Worm (Caenorhabditis elegans): ENCODE data around the gene F40H6.5.

- no peak for TF ChIP-seq ets-4 (GFP tag; optimal IDR thresholded peaks at IDR 0.05)
- TF ChIP-seq zfh-2 (GFP tag; conservative IDR thresholded peaks at IDR 0.05), result no peak
- no peak for TF ChIP-seq F33H1.4 (GFP tag; IDR thresholded peaks at IDR 0.05)
- no peak for TF ChIP-seq bed-1 (GFP tag; IDR thresholded peaks at IDR 0.05)
- no peak for TF ChIP-seq K11D2.4 (GFP tag; IDR thresholded peaks at IDR 0.05)
- no peak for TF ChIP-seq F22D6.2 (tag; optimal IDR thresholded peaks at IDR 0.05)
- no peak for TF ChIP-seq ceh-40 (GFP tag; IDR thresholded peaks at IDR 0.05)
These were observed at the start of gene F40H6.5 for ce11 chrIII:6055706-6056105.

Data from whole organism, young adult.